Worm (Caenorhabditis elegans) whole organism, L3 larva: ENCODE measurements around the gene T11G6.3.

Experiments used
- ZK546.5 ChIP-seq: sonication (generic microtip); optimal IDR thresholded peaks from 2 replicates; lab custom pipeline; 2017; ENCODE audit warnings: missing biosample characterization, missing genetic modification characterization
- aly-2 ChIP-seq: fragments of 150-350 bp; optimal IDR thresholded peaks from 2 replicates; lab custom pipeline; 2014; ENCODE audit warnings: missing biosample characterization, missing genetic modification characterization
- ceh-16 ChIP-seq: sonication (generic microtip); optimal IDR thresholded peaks from 2 replicates; lab custom pipeline; 2017; ENCODE audit warnings: missing biosample characterization, missing genetic modification characterization
- ceh-28 ChIP-seq: fragments of 150-350 bp; optimal IDR thresholded peaks from 2 replicates; lab custom pipeline; 2014; ENCODE audit warnings: missing biosample characterization, missing genetic modification reagents, missing genetic modification characterization
- egl-5 ChIP-seq: fragments of 150-350 bp; optimal IDR thresholded peaks from 2 replicates; lab custom pipeline; 2017; ENCODE audit warnings: missing biosample characterization, missing genetic modification reagents, missing genetic modification characterization, inconsistent platforms
- elt-2 ChIP-seq: sonication (generic microtip); optimal IDR thresholded peaks from 2 replicates; lab custom pipeline; 2016; ENCODE audit warnings: missing genetic modification reagents, mild to moderate bottlenecking, missing genetic modification characterization, missing compliant biosample characterization
- fkh-10 ChIP-seq: sonication (generic microtip); optimal IDR thresholded peaks from 2 replicates; lab custom pipeline; 2017; ENCODE audit warnings: missing biosample characterization, missing genetic modification reagents, missing genetic modification characterization
- fos-1 ChIP-seq: fragments of 150-350 bp; optimal IDR thresholded peaks from 2 replicates; lab custom pipeline; 2014; ENCODE audit warnings: missing biosample characterization, missing genetic modification characterization
- nhr-11 ChIP-seq: fragments of 150-350 bp; optimal IDR thresholded peaks from 2 replicates; lab custom pipeline; 2014; ENCODE audit warnings: missing biosample characterization, missing genetic modification characterization
- nhr-25 ChIP-seq: sonication (generic microtip); optimal IDR thresholded peaks from 2 replicates; lab custom pipeline; 2017; ENCODE audit warnings: missing biosample characterization, missing genetic modification characterization
- nhr-43 ChIP-seq: sonication (generic microtip); optimal IDR thresholded peaks from 2 replicates; lab custom pipeline; 2016; ENCODE audit warnings: mild to moderate bottlenecking, missing genetic modification characterization, missing compliant biosample characterization; ENCODE audit not compliant: poor library complexity, severe bottlenecking
- nhr-67 ChIP-seq: fragments of 150-350 bp; optimal IDR thresholded peaks from 2 replicates; lab custom pipeline; 2014; ENCODE audit warnings: missing biosample characterization, missing genetic modification characterization
- pha-4 ChIP-seq: fragments of 150-350 bp; optimal IDR thresholded peaks from 2 replicates; lab custom pipeline; 2014; ENCODE audit warnings: missing biosample characterization, missing genetic modification reagents, missing genetic modification characterization
- pqm-1 ChIP-seq: fragments of 150-350 bp; optimal IDR thresholded peaks from 2 replicates; lab custom pipeline; 2017; ENCODE audit warnings: missing biosample characterization, missing genetic modification characterization, inconsistent platforms
- skn-1 ChIP-seq: fragments of 150-350 bp; optimal IDR thresholded peaks from 2 replicates; lab custom pipeline; 2014; ENCODE audit warnings: missing biosample characterization, missing genetic modification characterization
- ztf-11 ChIP-seq: fragments of 150-350 bp; optimal IDR thresholded peaks from 2 replicates; lab custom pipeline; 2014; ENCODE audit warnings: missing biosample characterization, missing genetic modification characterization

Gene T11G6.3

ce11 chrIV:10817030-10817429 lies 38.0 kb downstream of the T11G6.3 start (continued):
- TF ChIP-seq fkh-10 (GFP tag; lab: Kevin White, UChicago): no peak

ce11 chrIV:10815950-10816349 lies 39.1 kb downstream of the T11G6.3 start:
- TF ChIP-seq ztf-11 (tag; lab: Kevin White, UChicago) (no peak), nhr-25 (tag; lab: Kevin White, UChicago) (peak; percentile 78)

- no peak for TF ChIP-seq pha-4
- peak; percentile 59 for TF ChIP-seq egl-5
- TF ChIP-seq, all 47 proteins: peak for 1
Observed at ce11 chrIV:10812099-10812498, 42.9 kb downstream of the T11G6.3 start, which contains the start of gene miz-1. Gene miz-1, plus strand, starts transcription at chrIV:10812399.

- TF ChIP-seq fos-1 (tag; lab: Kevin White, UChicago): no peak
- no peak for TF ChIP-seq ZK546.5
- TF ChIP-seq pha-4: peak; percentile 5
- TF ChIP-seq, all 47 proteins: peak for 1
Observed at ce11 chrIV:10811388-10811787, 43.6 kb downstream of the T11G6.3 start.

ce11 chrIV:10810820-10811219 lies 44.2 kb downstream of the T11G6.3 start:
- TF ChIP-seq pha-4 (peak; percentile 15), aly-2 (tag; lab: Kevin White, UChicago) (no peak), skn-1 (tag; lab: Kevin White, UChicago) (peak; percentile 7), elt-2 (tag; lab: Kevin White, UChicago) (peak; percentile 78), pqm-1 (tag; lab: Kevin White, UChicago) (peak; percentile 95)
- TF ChIP-seq, all 47 proteins: peak for 4

ce11 chrIV:10803973-10804372 lies 51.1 kb downstream of the T11G6.3 start:
- no peak for TF ChIP-seq nhr-67 (tag; lab: Kevin White, UChicago)
- TF ChIP-seq ceh-28 (tag; lab: Kevin White, UChicago): no peak
- TF ChIP-seq nhr-43 (tag; lab: Kevin White, UChicago): no peak
- TF ChIP-seq nhr-11 (tag; lab: Kevin White, UChicago): no peak
- no peak for TF ChIP-seq ZK546.5
- TF ChIP-seq ceh-16: no peak
- no peak for TF ChIP-seq aly-2 (tag; lab: Kevin White, UChicago)
